Fruit fly (Drosophila melanogaster): ENCODE data around the gene app.
A peak's percentile ranks its signal among the peaks of the same experiment; 100 is the strongest.

Gene app

DNA sequence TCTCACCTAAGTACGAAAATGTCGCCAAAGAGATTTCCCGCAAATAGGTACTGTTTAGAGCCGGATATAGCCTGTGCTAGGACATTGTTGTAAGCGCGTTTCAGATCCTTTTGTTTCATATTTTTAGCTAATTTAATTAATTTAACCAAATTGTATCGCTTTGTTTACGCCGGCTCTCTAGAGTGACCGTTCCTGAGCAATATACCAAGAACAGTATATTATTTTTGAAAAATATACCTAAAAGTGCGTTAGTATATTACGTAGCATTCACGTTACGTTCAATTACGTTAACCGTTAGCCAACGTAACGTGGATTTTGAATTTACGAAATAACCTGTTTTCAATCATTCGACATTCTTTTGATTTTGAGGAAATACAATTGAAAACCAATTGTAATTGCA is 73.2 kb downstream of the app start, which contains the start of gene thoc6 (continued):
- no peak for TF ChIP-seq Ssrp (tag; optimal IDR thresholded peaks at IDR 0.05)
- no peak for TF ChIP-seq nau (GFP tag; optimal IDR thresholded peaks at IDR 0.05)
- no peak for TF ChIP-seq exex (tag; optimal IDR thresholded peaks at IDR 0.05)
- TF ChIP-seq ranshi (GFP tag; IDR thresholded peaks at IDR 0.05), result no peak
- TF ChIP-seq lov (optimal IDR thresholded peaks at IDR 0.05), result no peak
- no peak for TF ChIP-seq lov (GFP tag; IDR thresholded peaks at IDR 0.05)
- peak; percentile 38 for TF ChIP-seq bigmax (GFP tag; optimal IDR thresholded peaks at IDR 0.05)
- TF ChIP-seq pzg (GFP tag; optimal IDR thresholded peaks at IDR 0.05), result peak; percentile 58
- TF ChIP-seq CG7372 (GFP tag; IDR thresholded peaks at IDR 0.05), result no peak
- no peak for TF ChIP-seq CG8765 (GFP tag; IDR thresholded peaks at IDR 0.05)
- TF ChIP-seq CG11695 (GFP tag; IDR thresholded peaks at IDR 0.05), result no peak
- no peak for TF ChIP-seq Tbp (GFP tag; optimal IDR thresholded peaks at IDR 0.05)
- TF ChIP-seq vfl (GFP tag; optimal IDR thresholded peaks at IDR 0.05), result no peak
- TF ChIP-seq croc (GFP tag; conservative IDR thresholded peaks at IDR 0.05), result no peak
- no peak for TF ChIP-seq Aef1 (GFP tag; IDR thresholded peaks at IDR 0.05)
- no peak for TF ChIP-seq maf-S (GFP tag; optimal IDR thresholded peaks at IDR 0.05)
- no peak for TF ChIP-seq CG10321 (GFP tag; IDR thresholded peaks at IDR 0.05)
- peak; percentile 75 for TF ChIP-seq gfzf (GFP tag; optimal IDR thresholded peaks at IDR 0.05)
- TF ChIP-seq Kr (GFP tag; optimal IDR thresholded peaks at IDR 0.05), result no peak
- TF ChIP-seq CG9797 (GFP tag; optimal IDR thresholded peaks at IDR 0.05), result peak; percentile 56
- no peak for TF ChIP-seq zfh2 (GFP tag; optimal IDR thresholded peaks at IDR 0.05)
- no peak for TF ChIP-seq CG12236 (GFP tag; optimal IDR thresholded peaks at IDR 0.05)
- TF ChIP-seq Adf1 (GFP tag; IDR thresholded peaks at IDR 0.05), result no peak
- no peak for TF ChIP-seq dimm (GFP tag; IDR thresholded peaks at IDR 0.05)
- no peak for TF ChIP-seq tio (GFP tag; optimal IDR thresholded peaks at IDR 0.05)
- TF ChIP-seq CG9932 (GFP tag; IDR thresholded peaks at IDR 0.05), result no peak
- no peak for TF ChIP-seq gcm (GFP tag; optimal IDR thresholded peaks at IDR 0.05)
- peak; percentile 44 for TF ChIP-seq Ets65A (GFP tag)
- TF ChIP-seq fd3F (GFP tag; optimal IDR thresholded peaks at IDR 0.05), result no peak
- no peak for TF ChIP-seq CG7839 (tag; optimal IDR thresholded peaks at IDR 0.05)
- TF ChIP-seq CG15011 (GFP tag; optimal IDR thresholded peaks at IDR 0.05), result no peak
- no peak for TF ChIP-seq jumu (GFP tag; optimal IDR thresholded peaks at IDR 0.05)
- TF ChIP-seq CG13287 (GFP tag; IDR thresholded peaks at IDR 0.05; ENCODE audit: partially characterized antibody), result peak; percentile 30; the same call in 1 of the 2 replicates
- TF ChIP-seq MBD-R2 (GFP tag; IDR thresholded peaks at IDR 0.05), result peak; percentile 77
- no peak for TF ChIP-seq fd96Cb (tag; optimal IDR thresholded peaks at IDR 0.05)
- TF ChIP-seq NC2β (GFP tag; optimal IDR thresholded peaks at IDR 0.05), result no peak
- TF ChIP-seq CG4360 (GFP tag; IDR thresholded peaks at IDR 0.05), result no peak
- TF ChIP-seq CG5953 (GFP tag; IDR thresholded peaks at IDR 0.05), result no peak
- no peak for TF ChIP-seq shn (GFP tag; optimal IDR thresholded peaks at IDR 0.05)
- no peak for TF ChIP-seq CG7987 (GFP tag; optimal IDR thresholded peaks at IDR 0.05)
- no peak for TF ChIP-seq CG4730 (GFP tag; IDR thresholded peaks at IDR 0.05)
- no peak for TF ChIP-seq Asciz (GFP tag; optimal IDR thresholded peaks at IDR 0.05)
- TF ChIP-seq CG3726 (GFP tag; IDR thresholded peaks at IDR 0.05), result no peak
- no peak for TF ChIP-seq CG8478 (optimal IDR thresholded peaks at IDR 0.05)
- no peak for TF ChIP-seq lola (GFP tag; optimal IDR thresholded peaks at IDR 0.05)
- TF ChIP-seq CG10979 (tag; optimal IDR thresholded peaks at IDR 0.05), result no peak
- peak; percentile 69 for TF ChIP-seq stwl (tag; optimal IDR thresholded peaks at IDR 0.05)
- TF ChIP-seq kni (GFP tag; optimal IDR thresholded peaks at IDR 0.05), result no peak
- TF ChIP-seq Myb (GFP tag; optimal IDR thresholded peaks at IDR 0.05), result peak; percentile 91
- TF ChIP-seq Sry-β (GFP tag; optimal IDR thresholded peaks at IDR 0.05), result no peak
- no peak for TF ChIP-seq CG2712 (tag; optimal IDR thresholded peaks at IDR 0.05)
- TF ChIP-seq CG13123 (GFP tag; optimal IDR thresholded peaks at IDR 0.05), result no peak
- no peak for TF ChIP-seq Jarid2 (GFP tag; optimal IDR thresholded peaks at IDR 0.05)

Measured in whole organism, embryonic.